Worm (Caenorhabditis elegans) whole organism, late embryonic: ENCODE results near the gene let-70.

ENCODE experiments used
- C08G9.2 ChIP-seq: sonication (generic microtip); optimal IDR thresholded peaks from 2 replicates; lab custom pipeline; 2016; ENCODE audit warnings: mild to moderate bottlenecking, missing genetic modification characterization, moderate library complexity, missing compliant biosample characterization
- C38D4.7 ChIP-seq: fragments of 200-800 bp; sonication (Bioruptor generic); optimal IDR thresholded peaks from 2 replicates; lab custom pipeline; 2018; ENCODE audit warnings: mild to moderate bottlenecking, missing genetic modification characterization, moderate library complexity, missing compliant biosample characterization
- T23F11.4 ChIP-seq: fragments of 200-800 bp; sonication (Bioruptor generic); optimal IDR thresholded peaks from 2 replicates; lab custom pipeline; 2018; ENCODE audit warnings: mild to moderate bottlenecking, missing genetic modification characterization, missing compliant biosample characterization
- ama-1 ChIP-seq: fragments of 150-350 bp; optimal IDR thresholded peaks from 2 replicates; lab custom pipeline; 2014
- ceh-14 ChIP-seq: sonication (generic microtip); optimal IDR thresholded peaks from 2 replicates; lab custom pipeline; 2016; ENCODE audit warnings: missing genotype, missing genetic modification characterization, missing compliant biosample characterization
- ceh-19 ChIP-seq: fragments of 200-800 bp; sonication (Bioruptor generic); optimal IDR thresholded peaks from 2 replicates; lab custom pipeline; 2018; ENCODE audit warnings: mild to moderate bottlenecking, missing genetic modification characterization, missing compliant biosample characterization
- ceh-2 ChIP-seq: sonication (generic microtip); optimal IDR thresholded peaks from 2 replicates; lab custom pipeline; 2016; ENCODE audit warnings: missing genotype, missing genetic modification characterization, missing compliant biosample characterization
- ceh-31 ChIP-seq: sonication (generic microtip); optimal IDR thresholded peaks from 2 replicates; lab custom pipeline; 2016; ENCODE audit warnings: missing genetic modification characterization, missing compliant biosample characterization
- ceh-34 ChIP-seq: sonication (generic microtip); optimal IDR thresholded peaks from 2 replicates; lab custom pipeline; 2016; ENCODE audit warnings: mild to moderate bottlenecking, missing genetic modification characterization, missing compliant biosample characterization
- ceh-48 ChIP-seq: sonication (generic microtip); optimal IDR thresholded peaks from 2 replicates; lab custom pipeline; 2016; ENCODE audit warnings: missing genetic modification characterization, inconsistent platforms, missing compliant biosample characterization
- ceh-6 ChIP-seq: fragments of 200-800 bp; sonication (Bioruptor generic); optimal IDR thresholded peaks from 2 replicates; lab custom pipeline; 2018; ENCODE audit warnings: mild to moderate bottlenecking, missing genetic modification characterization, missing compliant biosample characterization
- dmd-4 ChIP-seq: sonication (generic microtip); optimal IDR thresholded peaks from 2 replicates; lab custom pipeline; 2016; ENCODE audit warnings: borderline replicate concordance, missing genetic modification characterization, missing compliant biosample characterization
- dve-1 ChIP-seq: sonication (generic microtip); optimal IDR thresholded peaks from 2 replicates; lab custom pipeline; 2017; ENCODE audit warnings: antibody characterized with exemption, mild to moderate bottlenecking, missing genetic modification characterization, missing compliant biosample characterization
- elt-2 ChIP-seq: sonication (generic microtip); optimal IDR thresholded peaks from 2 replicates; lab custom pipeline; 2016; ENCODE audit warnings: missing genetic modification reagents, missing genetic modification characterization, missing compliant biosample characterization
- elt-4 ChIP-seq: sonication (generic microtip); optimal IDR thresholded peaks from 2 replicates; lab custom pipeline; 2016; ENCODE audit warnings: missing genetic modification characterization, missing compliant biosample characterization
- ets-4 ChIP-seq: sonication (generic microtip); optimal IDR thresholded peaks from 2 replicates; lab custom pipeline; 2016; ENCODE audit warnings: missing genetic modification characterization, missing compliant biosample characterization
- eyg-1 ChIP-seq: sonication (generic microtip); optimal IDR thresholded peaks from 2 replicates; lab custom pipeline; 2016; ENCODE audit warnings: missing genotype, missing genetic modification characterization, missing compliant biosample characterization
- fax-1 ChIP-seq: sonication (generic microtip); optimal IDR thresholded peaks from 2 replicates; lab custom pipeline; 2016; ENCODE audit warnings: missing genotype, missing genetic modification characterization, missing compliant biosample characterization
- fkh-10 ChIP-seq: fragments of 150-350 bp; optimal IDR thresholded peaks from 2 replicates; lab custom pipeline; 2014; ENCODE audit warnings: missing biosample characterization, missing genetic modification reagents, missing genetic modification characterization
- gmeb-2 ChIP-seq: sonication (generic microtip); optimal IDR thresholded peaks from 2 replicates; lab custom pipeline; 2016; ENCODE audit warnings: missing genetic modification characterization, inconsistent platforms, missing compliant biosample characterization
- hlh-13 ChIP-seq: fragments of 200-800 bp; sonication (Bioruptor generic); optimal IDR thresholded peaks from 2 replicates; lab custom pipeline; 2018; ENCODE audit warnings: mild to moderate bottlenecking, missing genetic modification characterization, missing compliant biosample characterization
- hlh-15 ChIP-seq: sonication (generic microtip); optimal IDR thresholded peaks from 2 replicates; lab custom pipeline; 2016; ENCODE audit warnings: missing genetic modification characterization, missing compliant biosample characterization
- hlh-30 ChIP-seq: sonication (generic microtip); optimal IDR thresholded peaks from 2 replicates; lab custom pipeline; 2017; ENCODE audit warnings: antibody characterized with exemption, missing genetic modification characterization, missing compliant biosample characterization; ENCODE audit not compliant: insufficient read depth
- hlh-8 ChIP-seq: sonication (generic microtip); optimal IDR thresholded peaks from 2 replicates; lab custom pipeline; 2016; ENCODE audit warnings: missing genotype, missing genetic modification characterization, missing compliant biosample characterization
- lim-6 ChIP-seq: sonication (generic microtip); optimal IDR thresholded peaks from 2 replicates; lab custom pipeline; 2016; ENCODE audit warnings: missing genetic modification characterization, missing compliant biosample characterization
- lin-11 ChIP-seq: fragments of 200-800 bp; sonication (Bioruptor generic); optimal IDR thresholded peaks from 2 replicates; lab custom pipeline; 2018; ENCODE audit warnings: mild to moderate bottlenecking, missing genetic modification characterization, missing compliant biosample characterization
- madf-2 ChIP-seq: sonication (generic microtip); optimal IDR thresholded peaks from 2 replicates; lab custom pipeline; 2017; ENCODE audit warnings: missing genetic modification characterization, missing compliant biosample characterization
- mec-3 ChIP-seq: sonication (generic microtip); optimal IDR thresholded peaks from 2 replicates; lab custom pipeline; 2016; ENCODE audit warnings: borderline replicate concordance, missing genetic modification characterization, missing compliant biosample characterization
- nfya-1 ChIP-seq: sonication (generic microtip); optimal IDR thresholded peaks from 2 replicates; lab custom pipeline; 2017; ENCODE audit warnings: missing genetic modification characterization, mild to moderate bottlenecking, missing compliant biosample characterization, antibody characterized with exemption, moderate library complexity
- nhr-11 ChIP-seq: fragments of 150-350 bp; optimal IDR thresholded peaks from 2 replicates; lab custom pipeline; 2014; ENCODE audit warnings: missing biosample characterization, missing genetic modification characterization
- nhr-232 ChIP-seq: sonication (generic microtip); optimal IDR thresholded peaks from 2 replicates; lab custom pipeline; 2016; ENCODE audit warnings: missing genetic modification characterization, missing compliant biosample characterization
- npax-4 ChIP-seq: sonication (generic microtip); optimal IDR thresholded peaks from 2 replicates; lab custom pipeline; 2016; ENCODE audit warnings: missing genetic modification characterization, missing compliant biosample characterization
- odd-2 ChIP-seq: sonication (generic microtip); optimal IDR thresholded peaks from 2 replicates; lab custom pipeline; 2017; ENCODE audit warnings: antibody characterized with exemption, mild to moderate bottlenecking, missing genetic modification characterization, missing compliant biosample characterization
- pat-9 ChIP-seq: fragments of 200-800 bp; sonication (Bioruptor generic); optimal IDR thresholded peaks from 2 replicates; lab custom pipeline; 2018; ENCODE audit warnings: mild to moderate bottlenecking, missing genetic modification characterization, moderate library complexity, missing compliant biosample characterization
- pha-2 ChIP-seq: sonication (generic microtip); optimal IDR thresholded peaks from 2 replicates; lab custom pipeline; 2017; ENCODE audit warnings: mild to moderate bottlenecking, missing genetic modification characterization, missing compliant biosample characterization
- pha-4 ChIP-seq: fragments of 150-350 bp; optimal IDR thresholded peaks from 2 replicates; lab custom pipeline; 2018; ENCODE audit warnings: missing biosample characterization, missing genetic modification reagents, missing genetic modification characterization
- pqm-1 ChIP-seq: sonication (generic microtip); optimal IDR thresholded peaks from 2 replicates; lab custom pipeline; 2016; ENCODE audit warnings: missing genetic modification characterization, missing compliant biosample characterization
- rnt-1 ChIP-seq: sonication (generic microtip); optimal IDR thresholded peaks from 2 replicates; lab custom pipeline; 2016; ENCODE audit warnings: missing genetic modification characterization, missing compliant biosample characterization
- sdc-2 ChIP-seq: sonication (generic microtip); optimal IDR thresholded peaks from 2 replicates; lab custom pipeline; 2016; ENCODE audit warnings: missing genotype, missing genetic modification characterization, missing compliant biosample characterization
- sox-2 ChIP-seq: fragments of 200-800 bp; sonication (Bioruptor generic); IDR thresholded peaks from 2 replicates; pipeline ENCODE4 v1.3.6; 2022; ENCODE audit warnings: missing genetic modification reagents, missing genetic modification characterization, missing compliant biosample characterization
- syd-9 ChIP-seq: sonication (generic microtip); optimal IDR thresholded peaks from 2 replicates; lab custom pipeline; 2016; ENCODE audit warnings: mild to moderate bottlenecking, missing genetic modification characterization, moderate library complexity, missing compliant biosample characterization
- tbx-2 ChIP-seq: sonication (generic microtip); optimal IDR thresholded peaks from 2 replicates; lab custom pipeline; 2016; ENCODE audit warnings: missing genetic modification characterization, missing compliant biosample characterization
- tbx-7 ChIP-seq: sonication (generic microtip); optimal IDR thresholded peaks from 2 replicates; lab custom pipeline; 2016; ENCODE audit warnings: missing genotype, missing genetic modification characterization, missing compliant biosample characterization
- ttx-3 ChIP-seq: sonication (generic microtip); optimal IDR thresholded peaks from 2 replicates; lab custom pipeline; 2016; ENCODE audit warnings: missing genetic modification reagents, missing genetic modification characterization, missing compliant biosample characterization
- unc-3 ChIP-seq, 2 experiments: fragments of 200-800 bp in 1 of 2; sonication (Bioruptor generic) in 1 of 2; sonication (generic microtip) in 1 of 2; conservative IDR thresholded peaks in 1 of 2; optimal IDR thresholded peaks in 1 of 2; 2 replicates each; pipeline versions ENCODE4 v1.3.6 to Lab custom; 2016 to 2022; ENCODE audit warnings: missing compliant biosample characterization in 2 of 2, missing genetic modification characterization in 2 of 2, missing genetic modification reagents in 1 of 2
- unc-42 ChIP-seq: sonication (generic microtip); optimal IDR thresholded peaks from 2 replicates; lab custom pipeline; 2016; ENCODE audit warnings: missing genotype, missing genetic modification characterization, missing compliant biosample characterization
- unc-55 ChIP-seq: sonication (generic microtip); optimal IDR thresholded peaks from 2 replicates; lab custom pipeline; 2017; ENCODE audit warnings: missing biosample characterization, missing genetic modification reagents, missing genetic modification characterization
- zip-5 ChIP-seq: sonication (generic microtip); optimal IDR thresholded peaks from 2 replicates; lab custom pipeline; 2016; ENCODE audit warnings: missing genetic modification characterization, missing compliant biosample characterization
- ztf-16 ChIP-seq: sonication (generic microtip); optimal IDR thresholded peaks from 2 replicates; lab custom pipeline; 2017; ENCODE audit warnings: missing genetic modification characterization, missing compliant biosample characterization

Gene let-70

DNA sequence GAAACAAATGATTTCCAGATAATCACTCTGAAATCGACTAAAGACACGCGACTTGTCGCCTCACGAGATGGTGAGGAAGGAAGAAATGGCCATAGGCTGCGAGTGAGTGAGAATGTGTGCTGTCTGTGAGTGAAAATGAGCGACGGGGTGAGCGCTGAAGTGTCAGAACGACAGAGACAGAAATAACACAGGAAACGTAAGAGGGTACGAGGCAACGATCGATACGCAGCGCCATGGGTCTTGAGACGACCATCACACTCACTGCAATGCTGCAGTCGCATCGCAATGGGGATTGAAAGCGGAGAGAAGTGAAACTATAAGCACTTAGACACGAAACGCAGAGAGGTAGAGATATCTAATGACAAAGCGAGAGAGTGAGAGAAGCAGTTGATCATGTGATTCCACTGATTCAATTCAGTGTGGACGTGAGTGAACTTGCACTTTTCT lies 759 bp upstream of the let-70 start (continued):
- TF ChIP-seq fax-1 (tag; lab: Kevin White, UChicago) (peak; percentile 45), syd-9 (tag; lab: Kevin White, UChicago) (peak; percentile 67), hlh-15 (no peak), elt-4 (tag; lab: Kevin White, UChicago) (no peak), C38D4.7 (GFP tag; lab: Kevin White, UChicago) (no peak), fkh-10 (GFP tag; lab: Kevin White, UChicago) (no peak), ceh-14 (tag; lab: Kevin White, UChicago) (peak; percentile 82), lin-11 (tag; lab: Kevin White, UChicago) (no peak), zip-5 (tag; lab: Kevin White, UChicago) (no peak), ceh-19 (GFP tag; lab: Kevin White, UChicago) (peak; percentile 64), pat-9 (no peak), mec-3 (tag; lab: Kevin White, UChicago) (peak; percentile 18), hlh-8 (tag; lab: Kevin White, UChicago) (peak; percentile 66), nfya-1 (peak; percentile 97), rnt-1 (tag; lab: Kevin White, UChicago) (peak; percentile 84), ceh-34 (tag; lab: Kevin White, UChicago) (peak; percentile 95), nhr-11 (no peak), tbx-2 (peak; percentile 94), dve-1 (peak; percentile 83), elt-2 (no peak), dmd-4 (no peak), sox-2 (GFP tag; lab: Robert Waterston, UW) (no peak), npax-4 (tag; lab: Kevin White, UChicago) (no peak), madf-2 (tag; lab: Kevin White, UChicago) (peak; percentile 60), T23F11.4 (no peak), unc-3 (GFP tag; conservative IDR thresholded peaks at IDR 0.05; lab: Robert Waterston, UW) (no peak), unc-3 (tag; optimal IDR thresholded peaks at IDR 0.05; lab: Kevin White, UChicago) (peak; percentile 40), odd-2 (tag; lab: Kevin White, UChicago) (no peak), unc-55 (GFP tag; lab: Kevin White, UChicago) (peak; percentile 85), pha-2 (no peak), nhr-232 (tag; lab: Kevin White, UChicago) (no peak), ceh-31 (peak; percentile 94), ttx-3 (tag; lab: Kevin White, UChicago) (no peak), ceh-48 (tag; lab: Kevin White, UChicago) (peak; percentile 91), ztf-16 (tag; lab: Kevin White, UChicago) (peak; percentile 54), ama-1 (lab: Kevin White, UChicago) (no peak), ceh-2 (peak; percentile 81), C08G9.2 (tag; lab: Kevin White, UChicago) (peak; percentile 40), ets-4 (tag; lab: Kevin White, UChicago) (peak; percentile 75), sdc-2 (tag; lab: Kevin White, UChicago) (peak; percentile 43), hlh-13 (no peak), hlh-30 (tag; lab: Kevin White, UChicago) (peak; percentile 97), unc-42 (tag; lab: Kevin White, UChicago) (peak; percentile 96), lim-6 (peak; percentile 56), gmeb-2 (tag; lab: Kevin White, UChicago) (no peak), tbx-7 (tag; lab: Kevin White, UChicago) (no peak), ceh-6 (GFP tag; lab: Kevin White, UChicago) (no peak), pqm-1 (tag; lab: Kevin White, UChicago) (peak; percentile 73), pha-4 (tag; lab: Kevin White, UChicago) (no peak), eyg-1 (peak; percentile 27)
